Worm (Caenorhabditis elegans): Measurements from ENCODE around the gene C02F4.4.

ce11 chrIV:10521106-10521505 lies 6.1 kb upstream of the C02F4.4 start, which contains the start of gene cal-4:
- TF ChIP-seq snpc-4 (tag; optimal IDR thresholded peaks at IDR 0.05) (no peak), lsy-2 (tag; optimal IDR thresholded peaks at IDR 0.05) (no peak), sptf-1 (tag; optimal IDR thresholded peaks at IDR 0.05) (no peak), nhr-76 (tag; optimal IDR thresholded peaks at IDR 0.05) (no peak), elt-1 (tag; optimal IDR thresholded peaks at IDR 0.05; ENCODE audit: borderline replicate concordance, insufficient read depth) (no peak), unc-39 (tag; optimal IDR thresholded peaks at IDR 0.05) (no peak), ztf-11 (tag; optimal IDR thresholded peaks at IDR 0.05) (no peak), lin-13 (tag; optimal IDR thresholded peaks at IDR 0.05) (no peak), ceh-83 (GFP tag; optimal IDR thresholded peaks at IDR 0.05) (no peak), elt-3 (tag; optimal IDR thresholded peaks at IDR 0.05) (no peak), ces-1 (GFP tag; optimal IDR thresholded peaks at IDR 0.05) (no peak), unc-62 (GFP tag; optimal IDR thresholded peaks at IDR 0.05) (no peak), zip-8 (tag; optimal IDR thresholded peaks at IDR 0.05) (no peak), blmp-1 (tag; optimal IDR thresholded peaks at IDR 0.05) (no peak)

Data from whole organism, mixed stage, embryonic.